1 fruit fly cellular context compared by ENCODE assay signal in the genomic region with DNA sequence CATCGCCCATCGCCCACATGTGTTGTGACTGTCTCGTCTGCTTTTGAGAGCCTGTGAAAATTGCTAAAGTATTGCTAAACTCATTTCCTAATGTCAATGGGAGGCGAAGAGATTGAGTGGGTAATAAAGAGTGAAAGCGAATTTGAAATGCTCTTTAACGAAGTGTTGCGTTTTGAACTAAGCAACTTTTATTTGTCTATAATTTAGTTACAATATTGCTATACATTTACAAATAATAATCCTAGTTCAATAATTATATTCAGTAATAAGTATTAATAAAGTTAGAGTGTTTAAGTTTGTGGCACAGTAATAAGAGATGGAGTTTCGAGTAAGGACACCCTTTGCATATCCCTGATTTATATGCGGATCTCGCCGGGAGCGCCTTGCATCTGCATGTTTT.
TF ChIP-seq lines count a peak whose summit lies in the region.

No protein-coding gene starts in this region.

TF ChIP-seq in whole organism, embryonic, 481 proteins besides CTCF, POLR2A, EP300 and RAD21 (continued from another document):
- TF ChIP-seq Hmx (GFP tag; optimal IDR thresholded peaks at IDR 0.05; lab: Kevin White, UChicago) (no peak), CG31365 (tag; optimal IDR thresholded peaks at IDR 0.05; lab: Kevin White, UChicago) (no peak), pita (GFP tag; optimal IDR thresholded peaks at IDR 0.05; lab: Kevin White, UChicago) (no peak), fd102C (GFP tag; optimal IDR thresholded peaks at IDR 0.05; lab: Kevin White, UChicago) (no peak), B-H1 (GFP tag; IDR thresholded peaks at IDR 0.05; lab: Robert Waterston, UW) (no peak), MTF-1 (GFP tag; optimal IDR thresholded peaks at IDR 0.05; lab: Kevin White, UChicago; ENCODE audit: borderline replicate concordance) (no peak), Mes4 (GFP tag; optimal IDR thresholded peaks at IDR 0.05; lab: Kevin White, UChicago) (no peak), CG7357 (GFP tag; IDR thresholded peaks at IDR 0.05; lab: Robert Waterston, UW) (no peak), H15 (GFP tag; IDR thresholded peaks at IDR 0.05; lab: Robert Waterston, UW) (no peak), CG4424 (GFP tag; optimal IDR thresholded peaks at IDR 0.05; lab: Kevin White, UChicago) (no peak), CG9437 (GFP tag; optimal IDR thresholded peaks at IDR 0.05; lab: Kevin White, UChicago) (no peak), CG17912 (GFP tag; optimal IDR thresholded peaks at IDR 0.05; lab: Kevin White, UChicago) (no peak), unpg (GFP tag; optimal IDR thresholded peaks at IDR 0.05; lab: Kevin White, UChicago) (no peak), ro (GFP tag; IDR thresholded peaks at IDR 0.05; lab: Robert Waterston, UW) (no peak), CG8478 (optimal IDR thresholded peaks at IDR 0.05; lab: Kevin White, UChicago) (no peak), CG1024 (GFP tag; IDR thresholded peaks at IDR 0.05; lab: Robert Waterston, UW) (no peak), GATAe (GFP tag; conservative IDR thresholded peaks at IDR 0.05; lab: Robert Waterston, UW) (no peak), slbo (GFP tag; IDR thresholded peaks at IDR 0.05; lab: Robert Waterston, UW) (no peak; the same call in none of the 2 replicates), CG10209 (GFP tag; optimal IDR thresholded peaks at IDR 0.05; lab: Kevin White, UChicago) (no peak), CG18011 (GFP tag; optimal IDR thresholded peaks at IDR 0.05; lab: Kevin White, UChicago) (no peak), CG18764 (GFP tag; optimal IDR thresholded peaks at IDR 0.05; lab: Kevin White, UChicago) (no peak), Bteb2 (GFP tag; optimal IDR thresholded peaks at IDR 0.05; lab: Kevin White, UChicago) (no peak), Hmr (GFP tag; optimal IDR thresholded peaks at IDR 0.05; lab: Kevin White, UChicago) (peak; percentile 44), luna (GFP tag; optimal IDR thresholded peaks at IDR 0.05; lab: Kevin White, UChicago) (no peak), Sry-β (GFP tag; optimal IDR thresholded peaks at IDR 0.05; lab: Kevin White, UChicago) (no peak), Dad (GFP tag; optimal IDR thresholded peaks at IDR 0.05; lab: Kevin White, UChicago) (no peak), CG2116 (GFP tag; optimal IDR thresholded peaks at IDR 0.05; lab: Kevin White, UChicago) (no peak), slp2 (GFP tag; optimal IDR thresholded peaks at IDR 0.05; lab: Kevin White, UChicago) (no peak), Hr51 (GFP tag; optimal IDR thresholded peaks at IDR 0.05; lab: Kevin White, UChicago) (peak in 1 of 2 experiments; percentile 40), CG9797 (GFP tag; optimal IDR thresholded peaks at IDR 0.05; lab: Kevin White, UChicago) (no peak), CG10654 (GFP tag; optimal IDR thresholded peaks at IDR 0.05; lab: Kevin White, UChicago) (no peak), onecut (GFP tag; IDR thresholded peaks at IDR 0.05; lab: Robert Waterston, UW) (0 out of 2 replicates have a peak, but pooled peaks have one; percentile 12), CG16815 (GFP tag; optimal IDR thresholded peaks at IDR 0.05; lab: Kevin White, UChicago) (no peak), br (optimal IDR thresholded peaks at IDR 0.05; lab: Kevin White, UChicago) (no peak), CG3726 (GFP tag; IDR thresholded peaks at IDR 0.05; lab: Robert Waterston, UW) (no peak), org-1 (GFP tag; optimal IDR thresholded peaks at IDR 0.05; lab: Kevin White, UChicago) (no peak), Six4 (GFP tag; optimal IDR thresholded peaks at IDR 0.05; lab: Kevin White, UChicago) (no peak), chn (GFP tag; optimal IDR thresholded peaks at IDR 0.05; lab: Kevin White, UChicago) (no peak), Side (GFP tag; optimal IDR thresholded peaks at IDR 0.05; lab: Kevin White, UChicago) (no peak), CG12744 (GFP tag; optimal IDR thresholded peaks at IDR 0.05; lab: Kevin White, UChicago) (no peak), CG33213 (GFP tag; optimal IDR thresholded peaks at IDR 0.05; lab: Kevin White, UChicago) (no peak), nmo (GFP tag; optimal IDR thresholded peaks at IDR 0.05; lab: Kevin White, UChicago) (no peak), zf30C (GFP tag; optimal IDR thresholded peaks at IDR 0.05; lab: Kevin White, UChicago) (no peak), CG18476 (GFP tag; optimal IDR thresholded peaks at IDR 0.05; lab: Kevin White, UChicago) (no peak), da (GFP tag; optimal IDR thresholded peaks at IDR 0.05; lab: Kevin White, UChicago) (no peak), kni (GFP tag; optimal IDR thresholded peaks at IDR 0.05; lab: Kevin White, UChicago) (no peak), C15 (GFP tag; IDR thresholded peaks at IDR 0.05; lab: Robert Waterston, UW) (no peak), TFAM (GFP tag; optimal IDR thresholded peaks at IDR 0.05; lab: Kevin White, UChicago) (no peak), sc (optimal IDR thresholded peaks at IDR 0.05; lab: Kevin White, UChicago) (no peak), sc (GFP tag; optimal IDR thresholded peaks at IDR 0.05; lab: Kevin White, UChicago) (no peak), dimm (GFP tag; IDR thresholded peaks at IDR 0.05; lab: Robert Waterston, UW) (no peak), sqz (GFP tag; optimal IDR thresholded peaks at IDR 0.05; lab: Kevin White, UChicago) (no peak), fu2 (GFP tag; optimal IDR thresholded peaks at IDR 0.05; lab: Kevin White, UChicago) (no peak), CG10321 (GFP tag; IDR thresholded peaks at IDR 0.05; lab: Robert Waterston, UW) (no peak), zen (tag; optimal IDR thresholded peaks at IDR 0.05; lab: Kevin White, UChicago) (no peak), otp (GFP tag; IDR thresholded peaks at IDR 0.05; lab: Robert Waterston, UW) (no peak), stwl (tag; optimal IDR thresholded peaks at IDR 0.05; lab: Kevin White, UChicago) (no peak), fd96Cb (tag; optimal IDR thresholded peaks at IDR 0.05; lab: Kevin White, UChicago) (no peak), CG4328 (GFP tag; optimal IDR thresholded peaks at IDR 0.05; lab: Kevin White, UChicago) (no peak), CG14965 (GFP tag; optimal IDR thresholded peaks at IDR 0.05; lab: Kevin White, UChicago; ENCODE audit: borderline replicate concordance) (no peak), CG18619 (GFP tag; optimal IDR thresholded peaks at IDR 0.05; lab: Kevin White, UChicago) (no peak), CG33557 (GFP tag; optimal IDR thresholded peaks at IDR 0.05; lab: Kevin White, UChicago) (no peak), CG11504 (tag; optimal IDR thresholded peaks at IDR 0.05; lab: Kevin White, UChicago) (peak; percentile 50), CrebB (tag; optimal IDR thresholded peaks at IDR 0.05; lab: Kevin White, UChicago) (no peak), al (GFP tag; IDR thresholded peaks at IDR 0.05; lab: Robert Waterston, UW) (no peak), CG3065 (GFP tag; optimal IDR thresholded peaks at IDR 0.05; lab: Kevin White, UChicago) (no peak), Nf-YC (tag; optimal IDR thresholded peaks at IDR 0.05; lab: Kevin White, UChicago) (no peak), CG30403 (GFP tag; optimal IDR thresholded peaks at IDR 0.05; lab: Kevin White, UChicago) (peak; percentile 6), gem (tag; optimal IDR thresholded peaks at IDR 0.05; lab: Kevin White, UChicago) (peak; percentile 44), tup (GFP tag; optimal IDR thresholded peaks at IDR 0.05; lab: Kevin White, UChicago) (no peak), jigr1 (GFP tag; IDR thresholded peaks at IDR 0.05; lab: Robert Waterston, UW) (no peak), lab (GFP tag; optimal IDR thresholded peaks at IDR 0.05; lab: Kevin White, UChicago) (peak; percentile 58), Usf (GFP tag; optimal IDR thresholded peaks at IDR 0.05; lab: Kevin White, UChicago) (no peak), CG12391 (tag; optimal IDR thresholded peaks at IDR 0.05; lab: Kevin White, UChicago) (no peak), dmrt99B (tag; optimal IDR thresholded peaks at IDR 0.05; lab: Kevin White, UChicago) (peak; percentile 46), D19A (tag; optimal IDR thresholded peaks at IDR 0.05; lab: Kevin White, UChicago) (peak; percentile 85), CG18599 (GFP tag; optimal IDR thresholded peaks at IDR 0.05; lab: Kevin White, UChicago) (peak; percentile 20), CG30431 (GFP tag; optimal IDR thresholded peaks at IDR 0.05; lab: Kevin White, UChicago) (no peak), Pdp1 (GFP tag; optimal IDR thresholded peaks at IDR 0.05; lab: Kevin White, UChicago) (no peak), CoRest (tag; optimal IDR thresholded peaks at IDR 0.05; lab: Kevin White, UChicago) (peak; percentile 23), ftz-f1 (GFP tag; optimal IDR thresholded peaks at IDR 0.05; lab: Kevin White, UChicago) (no peak), Abd-B (GFP tag; optimal IDR thresholded peaks at IDR 0.05; lab: Kevin White, UChicago) (no peak), CG7839 (tag; optimal IDR thresholded peaks at IDR 0.05; lab: Kevin White, UChicago) (peak; percentile 36), YL-1 (GFP tag; optimal IDR thresholded peaks at IDR 0.05; lab: Kevin White, UChicago) (no peak), chm (GFP tag; IDR thresholded peaks at IDR 0.05; lab: Robert Waterston, UW) (no peak), BtbVII (GFP tag; optimal IDR thresholded peaks at IDR 0.05; lab: Kevin White, UChicago) (no peak), twi (tag; optimal IDR thresholded peaks at IDR 0.05; lab: Kevin White, UChicago) (no peak), Xrp1 (GFP tag; IDR thresholded peaks at IDR 0.05; lab: Robert Waterston, UW) (0 out of 2 replicates have a peak, but pooled peaks have one; percentile 35), CG42726 (GFP tag; IDR thresholded peaks at IDR 0.05; lab: Robert Waterston, UW; ENCODE audit: partially characterized antibody) (no peak), lmd (GFP tag; IDR thresholded peaks at IDR 0.05; lab: Robert Waterston, UW) (0 out of 2 replicates have a peak, but pooled peaks have one; percentile 17), Oaz (GFP tag; IDR thresholded peaks at IDR 0.05; lab: Robert Waterston, UW) (no peak), Meics (GFP tag; optimal IDR thresholded peaks at IDR 0.05; lab: Kevin White, UChicago) (peak; percentile 17), NFAT (GFP tag; IDR thresholded peaks at IDR 0.05; lab: Robert Waterston, UW) (no peak)
